Fruit fly (Drosophila melanogaster) whole organism, embryonic: ENCODE results near the gene mag.

Experiments used
- Abd-B ChIP-seq: fragments of 200-800 bp; sonication (Bioruptor generic); optimal IDR thresholded peaks from 2 replicates; lab custom pipeline; 2018; ENCODE audit warnings: missing biosample characterization, mild to moderate bottlenecking, missing genetic modification characterization, moderate library complexity
- Asciz ChIP-seq: fragments of 200-800 bp; sonication (Bioruptor generic); optimal IDR thresholded peaks from 2 replicates; lab custom pipeline; 2017; ENCODE audit warnings: missing biosample characterization, mild to moderate bottlenecking, missing genetic modification characterization, missing genetic modification reagents
- CG10267 ChIP-seq: fragments of 200-800 bp; sonication (Bioruptor generic); optimal IDR thresholded peaks from 2 replicates; lab custom pipeline; 2018; ENCODE audit warnings: missing biosample characterization, mild to moderate bottlenecking, missing genetic modification characterization, moderate library complexity
- CG10543 ChIP-seq: fragments of 200-800 bp; sonication (Bioruptor generic); optimal IDR thresholded peaks from 3 replicates; lab custom pipeline; 2017; ENCODE audit warnings: missing biosample characterization, mild to moderate bottlenecking, missing genetic modification characterization, moderate library complexity
- CG11504 ChIP-seq: fragments of 200-800 bp; sonication (Bioruptor generic); optimal IDR thresholded peaks from 3 replicates; lab custom pipeline; 2019; ENCODE audit warnings: missing biosample characterization, mild to moderate bottlenecking, missing genetic modification characterization, moderate library complexity
- CG12744 ChIP-seq: fragments of 200-800 bp; sonication (Bioruptor generic); optimal IDR thresholded peaks from 2 replicates; lab custom pipeline; 2016; ENCODE audit warnings: missing biosample characterization, missing genetic modification characterization
- CG16863 ChIP-seq: fragments of 200-800 bp; sonication (Bioruptor generic); optimal IDR thresholded peaks from 3 replicates; lab custom pipeline; 2016; ENCODE audit warnings: missing biosample characterization, missing genetic modification characterization
- CG17802 ChIP-seq: fragments of 200-800 bp; sonication (Bioruptor generic); optimal IDR thresholded peaks from 2 replicates; lab custom pipeline; 2018; ENCODE audit warnings: missing biosample characterization, mild to moderate bottlenecking, missing genetic modification characterization, moderate library complexity
- CG30020 ChIP-seq: fragments of 200-800 bp; optimal IDR thresholded peaks from 2 replicates; lab custom pipeline; 2019; ENCODE audit warnings: missing biosample characterization, mild to moderate bottlenecking, missing genetic modification characterization, moderate library complexity
- CG33213 ChIP-seq: fragments of 200-800 bp; sonication (Bioruptor generic); optimal IDR thresholded peaks from 3 replicates; lab custom pipeline; 2016; ENCODE audit warnings: missing biosample characterization, missing genetic modification characterization
- CG33557 ChIP-seq: fragments of 200-800 bp; sonication (Bioruptor generic); optimal IDR thresholded peaks from 2 replicates; lab custom pipeline; 2019; ENCODE audit warnings: missing biosample characterization, mild to moderate bottlenecking, missing genetic modification characterization, moderate library complexity
- CG42726 ChIP-seq: fragments of 200-800 bp; sonication (Bioruptor generic); IDR thresholded peaks from 2 replicates; pipeline ENCODE4 v1.3.6; 2022; ENCODE audit warnings: missing biosample characterization, missing genetic modification characterization; ENCODE audit not compliant: partially characterized antibody
- CG6854 ChIP-seq: fragments of 200-800 bp; sonication (Bioruptor generic); optimal IDR thresholded peaks from 3 replicates; lab custom pipeline; 2017; ENCODE audit warnings: missing biosample characterization, mild to moderate bottlenecking, missing genetic modification characterization
- CG7987 ChIP-seq: fragments of 200-800 bp; sonication (Bioruptor generic); optimal IDR thresholded peaks from 2 replicates; lab custom pipeline; 2018; ENCODE audit warnings: missing biosample characterization, mild to moderate bottlenecking, missing genetic modification characterization, moderate library complexity
- Chrac-16 ChIP-seq: fragments of 200-800 bp; sonication (Bioruptor generic); optimal IDR thresholded peaks from 3 replicates; lab custom pipeline; 2016; ENCODE audit warnings: missing biosample characterization, missing genetic modification characterization
- Deaf1 ChIP-seq: fragments of 200-800 bp; optimal IDR thresholded peaks from 3 replicates; lab custom pipeline; 2019; ENCODE audit warnings: missing biosample characterization, mild to moderate bottlenecking, missing genetic modification characterization, moderate library complexity
- Dip2 ChIP-seq: fragments of 200-800 bp; sonication (Bioruptor generic); IDR thresholded peaks from 2 replicates; pipeline ENCODE4 v1.3.6; 2022; ENCODE audit warnings: missing biosample characterization, missing genetic modification characterization
- Dip3 ChIP-seq: fragments of 200-800 bp; sonication (Bioruptor generic); optimal IDR thresholded peaks from 3 replicates; lab custom pipeline; 2016; ENCODE audit warnings: missing biosample characterization, missing genetic modification characterization
- Doc3 ChIP-seq: fragments of 200-800 bp; sonication (Bioruptor generic); IDR thresholded peaks from 3 replicates; pipeline ENCODE4 v1.3.6; 2022; ENCODE audit warnings: missing biosample characterization, missing genetic modification characterization; ENCODE audit not compliant: partially characterized antibody
- E2f1 ChIP-seq: fragments of 200-800 bp; sonication (Bioruptor generic); IDR thresholded peaks from 2 replicates; pipeline ENCODE4 v1.3.6; 2022; ENCODE audit warnings: missing biosample characterization, missing genetic modification characterization
- Ets97D ChIP-seq: fragments of 200-800 bp; sonication (Bioruptor generic); optimal IDR thresholded peaks from 3 replicates; lab custom pipeline; 2016; ENCODE audit warnings: missing biosample characterization, missing genetic modification characterization
- HLH54F ChIP-seq: fragments of 200-800 bp; sonication (Bioruptor generic); optimal IDR thresholded peaks from 3 replicates; lab custom pipeline; 2016; ENCODE audit warnings: missing biosample characterization, missing genetic modification characterization
- Hr39 ChIP-seq: fragments of >200 bp; optimal IDR thresholded peaks from 2 replicates; lab custom pipeline; 2017
- MESR4 ChIP-seq: fragments of 200-800 bp; sonication (Bioruptor generic); optimal IDR thresholded peaks from 2 replicates; lab custom pipeline; 2018; ENCODE audit warnings: missing biosample characterization, mild to moderate bottlenecking, missing genetic modification characterization, moderate library complexity
- Nf-YB ChIP-seq: fragments of 200-800 bp; sonication (Bioruptor generic); optimal IDR thresholded peaks from 3 replicates; lab custom pipeline; 2019; ENCODE audit warnings: missing biosample characterization, mild to moderate bottlenecking, missing genetic modification characterization, moderate library complexity
- PHDP ChIP-seq: fragments of 200-800 bp; sonication (Bioruptor generic); optimal IDR thresholded peaks from 3 replicates; lab custom pipeline; 2018; ENCODE audit warnings: missing biosample characterization, mild to moderate bottlenecking, missing genetic modification characterization, moderate library complexity
- Ptx1 ChIP-seq: fragments of 200-800 bp; sonication (Bioruptor generic); IDR thresholded peaks from 2 replicates; pipeline ENCODE4 v1.3.6; 2022; ENCODE audit warnings: missing biosample characterization, missing genetic modification characterization
- Stat92E ChIP-seq, 3 experiments: fragments of >200 bp in 2 of 3; fragments of 200-800 bp in 1 of 3; sonication (Bioruptor generic) in 1 of 3; optimal IDR thresholded peaks; 2 replicates each; lab custom pipeline; 2017 to 2019; ENCODE audit warnings: missing biosample characterization in 3 of 3, missing genetic modification characterization in 3 of 3, mild to moderate bottlenecking in 1 of 3, moderate library complexity in 1 of 3
- TFAM ChIP-seq: fragments of 200-800 bp; sonication (Bioruptor generic); optimal IDR thresholded peaks from 2 replicates; lab custom pipeline; 2017; ENCODE audit warnings: missing biosample characterization, missing genetic modification characterization, inconsistent platforms
- Trl ChIP-seq, 3 experiments: fragments of >200 bp in 2 of 3; fragments of 200-800 bp in 1 of 3; sonication (Bioruptor generic) in 1 of 3; optimal IDR thresholded peaks; 2 replicates in 1 of 3; 3 replicates in 2 of 3; lab custom pipeline; 2016 to 2017; ENCODE audit warnings: missing biosample characterization in 1 of 3, missing genetic modification characterization in 1 of 3
- ab ChIP-seq: fragments of 200-800 bp; sonication (Bioruptor generic); optimal IDR thresholded peaks from 2 replicates; lab custom pipeline; 2016; ENCODE audit warnings: missing biosample characterization, missing genetic modification characterization
- az2 ChIP-seq: fragments of 200-800 bp; sonication (Bioruptor generic); optimal IDR thresholded peaks from 3 replicates; lab custom pipeline; 2016; ENCODE audit warnings: missing biosample characterization, missing genetic modification characterization
- bsh ChIP-seq, 2 experiments: fragments of 200-800 bp; sonication (Bioruptor generic); optimal IDR thresholded peaks; 2 replicates each; lab custom pipeline; 2017 to 2018; ENCODE audit warnings: mild to moderate bottlenecking in 2 of 2, missing biosample characterization in 2 of 2, missing genetic modification characterization in 2 of 2, moderate library complexity in 1 of 2
- cg ChIP-seq: fragments of 200-800 bp; sonication (Bioruptor generic); optimal IDR thresholded peaks from 3 replicates; lab custom pipeline; 2019; ENCODE audit warnings: missing biosample characterization, mild to moderate bottlenecking, missing genetic modification characterization, moderate library complexity
- disco-r ChIP-seq: fragments of 200-800 bp; sonication (Bioruptor generic); optimal IDR thresholded peaks from 2 replicates; lab custom pipeline; 2016; ENCODE audit warnings: missing biosample characterization, missing genetic modification characterization
- emc ChIP-seq: fragments of 200-800 bp; sonication (Bioruptor generic); optimal IDR thresholded peaks from 2 replicates; lab custom pipeline; 2016; ENCODE audit warnings: missing biosample characterization, missing genetic modification characterization
- gem ChIP-seq: fragments of 200-800 bp; sonication (Bioruptor generic); optimal IDR thresholded peaks from 2 replicates; lab custom pipeline; 2019; ENCODE audit warnings: missing biosample characterization, mild to moderate bottlenecking, missing genetic modification characterization, moderate library complexity
- her ChIP-seq: fragments of 200-800 bp; sonication (Bioruptor generic); optimal IDR thresholded peaks from 2 replicates; lab custom pipeline; 2016; ENCODE audit warnings: missing biosample characterization, missing genetic modification characterization
- insv ChIP-seq, 2 experiments: fragments of 200-800 bp; sonication (Bioruptor generic); optimal IDR thresholded peaks; 3 replicates each; lab custom pipeline; 2016 to 2018; ENCODE audit warnings: missing biosample characterization in 2 of 2, missing genetic modification characterization in 2 of 2
- ken ChIP-seq: fragments of 200-800 bp; sonication (Bioruptor generic); IDR thresholded peaks from 3 replicates; pipeline ENCODE4 v1.3.6; 2022; ENCODE audit warnings: missing biosample characterization, missing genetic modification characterization
- maf-S ChIP-seq: fragments of 200-800 bp; sonication (Bioruptor generic); optimal IDR thresholded peaks from 2 replicates; lab custom pipeline; 2016; ENCODE audit warnings: missing biosample characterization, missing genetic modification characterization
- mld ChIP-seq: fragments of 200-800 bp; sonication (Bioruptor generic); IDR thresholded peaks from 3 replicates; pipeline ENCODE4 v1.3.6; 2022; ENCODE audit warnings: missing biosample characterization, missing genetic modification characterization; ENCODE audit not compliant: partially characterized antibody
- oc ChIP-seq: fragments of 200-800 bp; sonication (Bioruptor generic); optimal IDR thresholded peaks from 2 replicates; lab custom pipeline; 2018; ENCODE audit warnings: missing biosample characterization, mild to moderate bottlenecking, missing genetic modification characterization, moderate library complexity
- onecut ChIP-seq: fragments of 200-800 bp; sonication (Bioruptor generic); IDR thresholded peaks from 2 replicates; pipeline ENCODE4 v1.3.6; 2022; ENCODE audit warnings: missing biosample characterization, missing genetic modification characterization
- pho ChIP-seq: fragments of 200-800 bp; sonication (Bioruptor generic); optimal IDR thresholded peaks from 2 replicates; lab custom pipeline; 2016; ENCODE audit warnings: missing biosample characterization, missing genetic modification characterization
- pita ChIP-seq: fragments of 200-800 bp; sonication (Bioruptor generic); optimal IDR thresholded peaks from 2 replicates; lab custom pipeline; 2017; ENCODE audit warnings: missing biosample characterization, mild to moderate bottlenecking, missing genetic modification characterization
- sna ChIP-seq: fragments of 200-800 bp; sonication (Bioruptor generic); IDR thresholded peaks from 2 replicates; pipeline ENCODE4 v1.3.6; 2022; ENCODE audit warnings: missing biosample characterization, missing genetic modification characterization; ENCODE audit not compliant: partially characterized antibody
- tap ChIP-seq: fragments of 200-800 bp; optimal IDR thresholded peaks from 3 replicates; lab custom pipeline; 2019; ENCODE audit warnings: missing biosample characterization, mild to moderate bottlenecking, missing genetic modification characterization, moderate library complexity
- tup ChIP-seq: fragments of 200-800 bp; sonication (Bioruptor generic); optimal IDR thresholded peaks from 2 replicates; lab custom pipeline; 2016; ENCODE audit warnings: missing biosample characterization, mild to moderate bottlenecking, missing genetic modification characterization, moderate library complexity
- zfh2 ChIP-seq: fragments of 200-800 bp; sonication (Bioruptor generic); optimal IDR thresholded peaks from 2 replicates; lab custom pipeline; 2016; ENCODE audit warnings: missing biosample characterization, missing genetic modification characterization

mag gene

dm6 chr3L:20447337-20447736 lies 13.1 kb upstream of the mag start (continued):
- no peak for TF ChIP-seq Stat92E (GFP tag; optimal IDR thresholded peaks at IDR 0.05; lab: Kevin White, UChicago)
- TF ChIP-seq CG7987 = no peak
- no peak for TF ChIP-seq tap
- TF ChIP-seq TFAM (GFP tag; lab: Kevin White, UChicago) = no peak
- no peak for TF ChIP-seq E2f1 (GFP tag; lab: Robert Waterston, UW)
- TF ChIP-seq CG42726 (GFP tag; lab: Robert Waterston, UW) = no peak
- no peak for TF ChIP-seq Hr39 (lab: Kevin White, UChicago)
- no peak for TF ChIP-seq CG33213
- no peak for TF ChIP-seq Asciz (GFP tag; lab: Kevin White, UChicago)
- TF ChIP-seq CG11504 (tag; lab: Kevin White, UChicago) = peak; percentile 37
- TF ChIP-seq Nf-YB (GFP tag; lab: Kevin White, UChicago) = no peak
- TF ChIP-seq emc (GFP tag; lab: Kevin White, UChicago) = no peak
- TF ChIP-seq Abd-B (GFP tag; lab: Kevin White, UChicago) = no peak
- TF ChIP-seq Chrac-16 = no peak
- no peak for TF ChIP-seq MESR4 (GFP tag; lab: Kevin White, UChicago)
- TF ChIP-seq mld (GFP tag; lab: Robert Waterston, UW) = no peak
- no peak for TF ChIP-seq CG10543 (GFP tag; lab: Kevin White, UChicago)
- TF ChIP-seq pho (GFP tag; lab: Kevin White, UChicago) = no peak
- TF ChIP-seq Trl (optimal IDR thresholded peaks at IDR 0.05; lab: Kevin White, UChicago) = no peak
- no peak for TF ChIP-seq Trl (GFP tag; optimal IDR thresholded peaks at IDR 0.05; lab: Kevin White, UChicago)
- TF ChIP-seq CG30020 = no peak
- no peak for TF ChIP-seq CG16863 (GFP tag; lab: Kevin White, UChicago)
- no peak for TF ChIP-seq PHDP (tag; lab: Kevin White, UChicago)
- no peak for TF ChIP-seq disco-r (GFP tag; lab: Kevin White, UChicago)
- TF ChIP-seq CG12744 = no peak
- TF ChIP-seq CG33557 (GFP tag; lab: Kevin White, UChicago) = no peak
- no peak for TF ChIP-seq HLH54F
- TF ChIP-seq CG6854 (GFP tag; lab: Kevin White, UChicago) = no peak
- peak; percentile 10 for TF ChIP-seq CG10267 (tag; lab: Kevin White, UChicago)
- no peak for TF ChIP-seq onecut (GFP tag; lab: Robert Waterston, UW)
- no peak for TF ChIP-seq Ets97D (GFP tag; lab: Kevin White, UChicago)
- no peak for TF ChIP-seq her
- TF ChIP-seq bsh (GFP tag; optimal IDR thresholded peaks at IDR 0.05; lab: Kevin White, UChicago) = peak in 1 of 2 experiments; percentile 43
- TF ChIP-seq zfh2 (GFP tag; lab: Kevin White, UChicago) = no peak
- TF ChIP-seq insv (GFP tag; optimal IDR thresholded peaks at IDR 0.05; lab: Kevin White, UChicago) = no peak
- TF ChIP-seq Dip2 = no peak
- no peak for TF ChIP-seq pita (GFP tag; lab: Kevin White, UChicago)
- no peak for TF ChIP-seq Doc3 (GFP tag; lab: Robert Waterston, UW)
- TF ChIP-seq oc (tag; lab: Kevin White, UChicago) = no peak
- TF ChIP-seq Ptx1 (GFP tag; lab: Robert Waterston, UW) = 0 out of 2 replicates have a peak, but pooled peaks have one; percentile 23
- TF ChIP-seq Deaf1 = no peak
- TF ChIP-seq Dip3 = no peak
- TF ChIP-seq az2 (GFP tag; lab: Kevin White, UChicago) = peak; percentile 28
- TF ChIP-seq ab (GFP tag; lab: Kevin White, UChicago) = no peak
- TF ChIP-seq gem (tag; lab: Kevin White, UChicago) = peak; percentile 55
- no peak for TF ChIP-seq CG17802 (tag; lab: Kevin White, UChicago)
- TF ChIP-seq sna = no peak
- no peak for TF ChIP-seq cg (GFP tag; lab: Kevin White, UChicago)
- peak; percentile 45; the same call in 1 of the 3 replicates for TF ChIP-seq ken (GFP tag; lab: Robert Waterston, UW)
- no peak for TF ChIP-seq maf-S
- TF ChIP-seq tup (GFP tag; lab: Kevin White, UChicago) = no peak
